Worm (Caenorhabditis elegans): Measurements from ENCODE around the gene fipr-17.

- TF ChIP-seq nhr-12 (tag; optimal IDR thresholded peaks at IDR 0.05), result no peak
- TF ChIP-seq egl-13 (tag; optimal IDR thresholded peaks at IDR 0.05), result no peak
These were observed 4.9 kb upstream of the fipr-17 start, which contains the start of gene kvs-4 for ce11 chrIII:11012264-11012663.

All from whole organism, L1 larva.